Fruit fly (Drosophila melanogaster): ENCODE measurements around the gene CG33722.

CG33722 gene

DNA sequence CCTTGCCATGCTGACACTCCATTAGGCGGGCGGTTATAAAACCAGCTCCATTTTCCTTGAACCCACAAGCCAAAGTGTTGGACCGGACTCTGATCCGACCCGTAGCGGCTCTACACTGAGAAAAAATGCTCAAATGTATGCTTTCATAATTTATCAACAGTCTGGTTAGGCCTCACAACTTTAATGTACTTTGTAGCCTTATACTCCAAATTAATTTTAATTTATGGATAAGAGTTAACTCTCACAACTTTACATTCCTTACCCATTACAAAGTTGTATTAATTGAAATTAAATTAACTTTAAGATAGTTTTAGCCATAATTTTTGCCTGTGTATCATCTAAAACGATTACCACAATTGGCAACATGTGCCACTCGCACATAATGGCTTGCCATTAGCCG is 12.2 kb downstream of the CG33722 start (continued):
- peak; percentile 12 for TF ChIP-seq CG2712 (tag; optimal IDR thresholded peaks at IDR 0.05)
- TF ChIP-seq gro (GFP tag; optimal IDR thresholded peaks at IDR 0.05): peak; percentile 26
- TF ChIP-seq CoRest (tag; optimal IDR thresholded peaks at IDR 0.05): peak; percentile 43
- no peak for TF ChIP-seq Dp (GFP tag; optimal IDR thresholded peaks at IDR 0.05)
- no peak for TF ChIP-seq dpn (GFP tag; optimal IDR thresholded peaks at IDR 0.05)
- no peak for TF ChIP-seq Dll (GFP tag; IDR thresholded peaks at IDR 0.05; ENCODE audit: partially characterized antibody)
- TF ChIP-seq CG18764 (GFP tag; optimal IDR thresholded peaks at IDR 0.05): no peak
- peak; percentile 42; the same call in 1 of the 3 replicates for TF ChIP-seq CG11695 (GFP tag; IDR thresholded peaks at IDR 0.05)
- 0 out of 3 replicates have a peak, but pooled peaks have one; percentile 11 for TF ChIP-seq ase (GFP tag; IDR thresholded peaks at IDR 0.05)
- no peak for TF ChIP-seq nerfin-1 (tag; optimal IDR thresholded peaks at IDR 0.05)
- no peak for TF ChIP-seq Dfd (GFP tag; optimal IDR thresholded peaks at IDR 0.05)
- no peak for TF ChIP-seq pfk (GFP tag; optimal IDR thresholded peaks at IDR 0.05)
- TF ChIP-seq Dip3 (GFP tag; optimal IDR thresholded peaks at IDR 0.05): no peak
- no peak for TF ChIP-seq CG8765 (GFP tag; IDR thresholded peaks at IDR 0.05)
- TF ChIP-seq CG1603 (tag; optimal IDR thresholded peaks at IDR 0.05): peak; percentile 11
- TF ChIP-seq D19A (tag; optimal IDR thresholded peaks at IDR 0.05): no peak
- peak; percentile 59 for TF ChIP-seq CG7839 (tag; optimal IDR thresholded peaks at IDR 0.05)
- no peak for TF ChIP-seq jigr1 (GFP tag; IDR thresholded peaks at IDR 0.05)
- TF ChIP-seq vnd (GFP tag; IDR thresholded peaks at IDR 0.05; ENCODE audit: partially characterized antibody): no peak
- TF ChIP-seq CG6765 (GFP tag; optimal IDR thresholded peaks at IDR 0.05): no peak
- peak; percentile 24 for TF ChIP-seq CG8924 (tag; optimal IDR thresholded peaks at IDR 0.05)
- TF ChIP-seq nmo (GFP tag; optimal IDR thresholded peaks at IDR 0.05): peak; percentile 40
- TF ChIP-seq chif (GFP tag; optimal IDR thresholded peaks at IDR 0.05): no peak
- TF ChIP-seq CG12942 (GFP tag; optimal IDR thresholded peaks at IDR 0.05): no peak
- peak; percentile 58 for TF ChIP-seq Hmr (GFP tag; optimal IDR thresholded peaks at IDR 0.05)
- TF ChIP-seq bsh (GFP tag; optimal IDR thresholded peaks at IDR 0.05): peak in 1 of 2 experiments; percentile 9
- no peak for TF ChIP-seq CG10274 (GFP tag; optimal IDR thresholded peaks at IDR 0.05)
- TF ChIP-seq CG2120 (GFP tag; optimal IDR thresholded peaks at IDR 0.05): peak; percentile 61
- TF ChIP-seq CG10147 (GFP tag; optimal IDR thresholded peaks at IDR 0.05): peak; percentile 26
- 0 out of 2 replicates have a peak, but pooled peaks have one; percentile 4 for TF ChIP-seq al (GFP tag; IDR thresholded peaks at IDR 0.05)
- TF ChIP-seq unpg (GFP tag; optimal IDR thresholded peaks at IDR 0.05): peak; percentile 53
- TF ChIP-seq CG7372 (GFP tag; IDR thresholded peaks at IDR 0.05): no peak
- TF ChIP-seq CG18262 (tag; optimal IDR thresholded peaks at IDR 0.05): peak; percentile 6
- TF ChIP-seq CG17359 (tag; optimal IDR thresholded peaks at IDR 0.05): peak; percentile 19
- no peak for TF ChIP-seq stwl (tag; optimal IDR thresholded peaks at IDR 0.05)
- 0 out of 2 replicates have a peak, but pooled peaks have one; percentile 17 for TF ChIP-seq CG4404 (GFP tag; IDR thresholded peaks at IDR 0.05)
- TF ChIP-seq run (tag; optimal IDR thresholded peaks at IDR 0.05): no peak
- peak; percentile 44 for TF ChIP-seq CG30403 (GFP tag; optimal IDR thresholded peaks at IDR 0.05)
- TF ChIP-seq Hr51 (GFP tag; optimal IDR thresholded peaks at IDR 0.05): peak in 1 of 2 experiments; percentile 52
- TF ChIP-seq CG18619 (GFP tag; optimal IDR thresholded peaks at IDR 0.05): peak; percentile 14
- no peak for TF ChIP-seq sna (GFP tag; IDR thresholded peaks at IDR 0.05; ENCODE audit: partially characterized antibody)
- TF ChIP-seq ewg (GFP tag; optimal IDR thresholded peaks at IDR 0.05): no peak
- TF ChIP-seq tin (GFP tag; optimal IDR thresholded peaks at IDR 0.05): peak; percentile 1
- TF ChIP-seq Dref (GFP tag; IDR thresholded peaks at IDR 0.05): no peak
- no peak for TF ChIP-seq CG4617 (GFP tag; optimal IDR thresholded peaks at IDR 0.05; ENCODE audit: borderline replicate concordance)
- no peak for TF ChIP-seq Usf (GFP tag; optimal IDR thresholded peaks at IDR 0.05)
- TF ChIP-seq corto (GFP tag; optimal IDR thresholded peaks at IDR 0.05): no peak
- 0 out of 2 replicates have a peak, but pooled peaks have one; percentile 25 for TF ChIP-seq HLH3B (GFP tag; IDR thresholded peaks at IDR 0.05)
